Worm (Caenorhabditis elegans): ENCODE data around the gene irld-56.

ce11 chrIV:14060612-14061011 lies 40.8 kb upstream of the irld-56 start, which contains the start of gene Y37A1B.4:
- TF ChIP-seq T22C8.4 (GFP tag; IDR thresholded peaks at IDR 0.05) (no peak), klf-2 (GFP tag; conservative IDR thresholded peaks at IDR 0.05) (no peak), tab-1 (GFP tag; IDR thresholded peaks at IDR 0.05) (no peak), flt-1 (GFP tag; IDR thresholded peaks at IDR 0.05) (no peak), ztf-29 (GFP tag; IDR thresholded peaks at IDR 0.05) (no peak), med-1 (GFP tag; optimal IDR thresholded peaks at IDR 0.05; ENCODE audit: insufficient read depth) (no peak), ref-1 (GFP tag; conservative IDR thresholded peaks at IDR 0.05) (no peak)
